Fruit fly (Drosophila melanogaster) whole organism, embryonic: ENCODE measurements around the gene Ythdf.

Source experiments
- Antp ChIP-seq: fragments of 200-800 bp; sonication (Bioruptor generic); optimal IDR thresholded peaks from 3 replicates; lab custom pipeline; 2016; ENCODE audit warnings: missing biosample characterization, missing genetic modification characterization
- Bgb ChIP-seq: fragments of 200-800 bp; sonication (Bioruptor generic); IDR thresholded peaks from 2 replicates; pipeline ENCODE4 v1.3.6; 2022; ENCODE audit warnings: missing biosample characterization, missing genetic modification characterization; ENCODE audit not compliant: partially characterized antibody
- CG11085 ChIP-seq: fragments of 200-800 bp; sonication (Bioruptor generic); IDR thresholded peaks from 2 replicates; pipeline ENCODE4 v1.3.6; 2022; ENCODE audit warnings: missing biosample characterization, missing genetic modification characterization
- CG11695 ChIP-seq: fragments of 200-800 bp; sonication (Bioruptor generic); IDR thresholded peaks from 3 replicates; pipeline ENCODE4 v1.3.6; 2022; ENCODE audit warnings: missing biosample characterization, missing genetic modification characterization
- CG12071 ChIP-seq: fragments of 200-800 bp; sonication (Bioruptor generic); optimal IDR thresholded peaks from 3 replicates; lab custom pipeline; 2018; ENCODE audit warnings: missing biosample characterization, mild to moderate bottlenecking, missing genetic modification characterization
- CG14014 ChIP-seq: fragments of 200-800 bp; sonication (Bioruptor generic); IDR thresholded peaks from 2 replicates; pipeline ENCODE4 v1.3.6; 2022; ENCODE audit warnings: missing biosample characterization, missing genetic modification characterization
- CG1529 ChIP-seq: fragments of 200-800 bp; sonication (Bioruptor generic); optimal IDR thresholded peaks from 3 replicates; lab custom pipeline; 2018; ENCODE audit warnings: missing biosample characterization, missing genetic modification characterization
- CG15601 ChIP-seq: fragments of 200-800 bp; sonication (Bioruptor generic); optimal IDR thresholded peaks from 3 replicates; lab custom pipeline; 2019; ENCODE audit warnings: missing biosample characterization, mild to moderate bottlenecking, missing genetic modification characterization, moderate library complexity
- CG16779 ChIP-seq: fragments of 200-800 bp; sonication (Bioruptor generic); IDR thresholded peaks from 2 replicates; pipeline ENCODE4 v1.3.6; 2022; ENCODE audit warnings: missing biosample characterization, missing genetic modification characterization
- CG18619 ChIP-seq: fragments of 200-800 bp; sonication (Bioruptor generic); optimal IDR thresholded peaks from 3 replicates; lab custom pipeline; 2017; ENCODE audit warnings: missing biosample characterization, mild to moderate bottlenecking, missing genetic modification characterization
- CG2129 ChIP-seq: fragments of 200-800 bp; sonication (Bioruptor generic); IDR thresholded peaks from 2 replicates; pipeline ENCODE4 v1.3.6; 2022; ENCODE audit warnings: missing biosample characterization, missing genetic modification characterization; ENCODE audit not compliant: partially characterized antibody
- CG2712 ChIP-seq: fragments of 200-800 bp; optimal IDR thresholded peaks from 3 replicates; lab custom pipeline; 2019; ENCODE audit warnings: missing biosample characterization, mild to moderate bottlenecking, missing genetic modification characterization, moderate library complexity
- CG30020 ChIP-seq: fragments of 200-800 bp; optimal IDR thresholded peaks from 2 replicates; lab custom pipeline; 2019; ENCODE audit warnings: missing biosample characterization, mild to moderate bottlenecking, missing genetic modification characterization, moderate library complexity
- CG3065 ChIP-seq: fragments of 200-800 bp; sonication (Bioruptor generic); optimal IDR thresholded peaks from 2 replicates; lab custom pipeline; 2016; ENCODE audit warnings: missing biosample characterization, missing genetic modification characterization
- CG3838 ChIP-seq: fragments of 200-800 bp; sonication (Bioruptor generic); optimal IDR thresholded peaks from 3 replicates; lab custom pipeline; 2016; ENCODE audit warnings: missing biosample characterization, missing genetic modification characterization
- CG5180 ChIP-seq: fragments of 200-800 bp; sonication (Bioruptor generic); optimal IDR thresholded peaks from 3 replicates; lab custom pipeline; 2017; ENCODE audit warnings: missing biosample characterization, missing genetic modification characterization, mild to moderate bottlenecking, moderate library complexity, missing genetic modification reagents
- CG6813 ChIP-seq: fragments of 200-800 bp; sonication (Bioruptor generic); optimal IDR thresholded peaks from 2 replicates; lab custom pipeline; 2017; ENCODE audit warnings: missing biosample characterization, missing genetic modification characterization, mild to moderate bottlenecking, moderate library complexity, missing genetic modification reagents
- CG7372 ChIP-seq: fragments of 200-800 bp; sonication (Bioruptor generic); IDR thresholded peaks from 2 replicates; pipeline ENCODE4 v1.3.6; 2022; ENCODE audit warnings: missing biosample characterization, missing genetic modification characterization
- CG8924 ChIP-seq: fragments of 200-800 bp; optimal IDR thresholded peaks from 3 replicates; lab custom pipeline; 2019; ENCODE audit warnings: missing biosample characterization, mild to moderate bottlenecking, missing genetic modification characterization, moderate library complexity
- CG8944 ChIP-seq: fragments of 200-800 bp; sonication (Bioruptor generic); optimal IDR thresholded peaks from 3 replicates; lab custom pipeline; 2016; ENCODE audit warnings: missing biosample characterization, missing genetic modification characterization
- D19A ChIP-seq: fragments of 200-800 bp; optimal IDR thresholded peaks from 3 replicates; lab custom pipeline; 2019; ENCODE audit warnings: missing biosample characterization, mild to moderate bottlenecking, missing genetic modification characterization, moderate library complexity
- E2f1 ChIP-seq: fragments of 200-800 bp; sonication (Bioruptor generic); IDR thresholded peaks from 2 replicates; pipeline ENCODE4 v1.3.6; 2022; ENCODE audit warnings: missing biosample characterization, missing genetic modification characterization
- Hsf ChIP-seq: fragments of 200-800 bp; sonication (Bioruptor generic); optimal IDR thresholded peaks from 3 replicates; lab custom pipeline; 2016; ENCODE audit warnings: missing biosample characterization, missing genetic modification characterization
- Rfx ChIP-seq: fragments of 200-800 bp; sonication (Bioruptor generic); IDR thresholded peaks from 2 replicates; pipeline ENCODE4 v1.3.6; 2022; ENCODE audit warnings: missing biosample characterization, missing genetic modification characterization
- Scr ChIP-seq: fragments of 200-800 bp; sonication (Bioruptor generic); IDR thresholded peaks from 2 replicates; pipeline ENCODE4 v1.3.6; 2022; ENCODE audit warnings: missing biosample characterization, missing genetic modification characterization; ENCODE audit not compliant: partially characterized antibody
- Trl ChIP-seq, 3 experiments: fragments of >200 bp in 2 of 3; fragments of 200-800 bp in 1 of 3; sonication (Bioruptor generic) in 1 of 3; optimal IDR thresholded peaks; 2 replicates in 1 of 3; 3 replicates in 2 of 3; lab custom pipeline; 2016 to 2017; ENCODE audit warnings: missing biosample characterization in 1 of 3, missing genetic modification characterization in 1 of 3
- Xrp1 ChIP-seq: fragments of 200-800 bp; sonication (Bioruptor generic); IDR thresholded peaks from 2 replicates; pipeline ENCODE4 v1.3.6; 2022; ENCODE audit warnings: missing biosample characterization, missing genetic modification characterization
- bsh ChIP-seq, 2 experiments: fragments of 200-800 bp; sonication (Bioruptor generic); optimal IDR thresholded peaks; 2 replicates each; lab custom pipeline; 2017 to 2018; ENCODE audit warnings: mild to moderate bottlenecking in 2 of 2, missing biosample characterization in 2 of 2, missing genetic modification characterization in 2 of 2, moderate library complexity in 1 of 2
- cg ChIP-seq: fragments of 200-800 bp; sonication (Bioruptor generic); optimal IDR thresholded peaks from 3 replicates; lab custom pipeline; 2019; ENCODE audit warnings: missing biosample characterization, mild to moderate bottlenecking, missing genetic modification characterization, moderate library complexity
- ci ChIP-seq: fragments of 200-800 bp; sonication (Bioruptor generic); IDR thresholded peaks from 3 replicates; pipeline ENCODE4 v1.3.6; 2022; ENCODE audit warnings: missing biosample characterization, missing genetic modification characterization
- crp ChIP-seq, 2 experiments: fragments of 200-800 bp; sonication (Bioruptor generic); optimal IDR thresholded peaks; 2 replicates in 1 of 2; 3 replicates in 1 of 2; lab custom pipeline; 2017; ENCODE audit warnings: missing biosample characterization in 2 of 2, missing genetic modification characterization in 2 of 2, mild to moderate bottlenecking in 1 of 2, moderate library complexity in 1 of 2
- dati ChIP-seq: fragments of 200-800 bp; sonication (Bioruptor generic); IDR thresholded peaks from 2 replicates; pipeline ENCODE4 v1.3.6; 2022; ENCODE audit warnings: missing biosample characterization, missing genetic modification characterization
- ems ChIP-seq: fragments of 200-800 bp; sonication (Bioruptor generic); optimal IDR thresholded peaks from 3 replicates; lab custom pipeline; 2016; ENCODE audit warnings: missing biosample characterization, missing genetic modification characterization
- eve ChIP-seq, 2 experiments: fragments of >200 bp; optimal IDR thresholded peaks; 2 replicates each; lab custom pipeline; 2017; ENCODE audit warnings: missing biosample characterization in 2 of 2, missing genetic modification characterization in 2 of 2
- kah ChIP-seq: fragments of 200-800 bp; sonication (Bioruptor generic); optimal IDR thresholded peaks from 2 replicates; lab custom pipeline; 2018; ENCODE audit warnings: missing biosample characterization, mild to moderate bottlenecking, missing genetic modification characterization
- kni ChIP-seq: fragments of 200-800 bp; sonication (Bioruptor generic); optimal IDR thresholded peaks from 3 replicates; lab custom pipeline; 2017; ENCODE audit warnings: mild to moderate bottlenecking, missing biosample characterization, missing genetic modification reagents, missing genetic modification characterization
- lola ChIP-seq, 3 experiments: fragments of >200 bp in 2 of 3; fragments of 200-800 bp in 1 of 3; sonication (Bioruptor generic) in 1 of 3; optimal IDR thresholded peaks; 2 replicates each; lab custom pipeline; 2017 to 2019; ENCODE audit warnings: missing biosample characterization in 3 of 3, missing genetic modification characterization in 3 of 3, mild to moderate bottlenecking in 1 of 3, moderate library complexity in 1 of 3
- maf-S ChIP-seq: fragments of 200-800 bp; sonication (Bioruptor generic); optimal IDR thresholded peaks from 2 replicates; lab custom pipeline; 2016; ENCODE audit warnings: missing biosample characterization, missing genetic modification characterization
- nau ChIP-seq: fragments of 200-800 bp; sonication (Bioruptor generic); optimal IDR thresholded peaks from 3 replicates; lab custom pipeline; 2017; ENCODE audit warnings: missing biosample characterization, mild to moderate bottlenecking, missing genetic modification characterization, missing genetic modification reagents
- org-1 ChIP-seq: fragments of 200-800 bp; sonication (Bioruptor generic); optimal IDR thresholded peaks from 2 replicates; lab custom pipeline; 2017; ENCODE audit warnings: missing biosample characterization, missing genetic modification characterization
- pb ChIP-seq: fragments of 200-800 bp; sonication (Bioruptor generic); optimal IDR thresholded peaks from 3 replicates; lab custom pipeline; 2016; ENCODE audit warnings: missing biosample characterization, missing genetic modification characterization
- pho ChIP-seq: fragments of 200-800 bp; sonication (Bioruptor generic); optimal IDR thresholded peaks from 2 replicates; lab custom pipeline; 2016; ENCODE audit warnings: missing biosample characterization, missing genetic modification characterization
- pros ChIP-seq: fragments of 200-800 bp; sonication (Bioruptor generic); optimal IDR thresholded peaks from 3 replicates; lab custom pipeline; 2019; ENCODE audit warnings: missing biosample characterization, mild to moderate bottlenecking, missing genetic modification characterization, moderate library complexity
- rib ChIP-seq: fragments of 200-800 bp; sonication (Bioruptor generic); IDR thresholded peaks from 2 replicates; pipeline ENCODE4 v1.3.6; 2022; ENCODE audit warnings: missing biosample characterization, missing genetic modification characterization
- run ChIP-seq: fragments of 200-800 bp; sonication (Bioruptor generic); optimal IDR thresholded peaks from 3 replicates; lab custom pipeline; 2018; ENCODE audit warnings: missing biosample characterization, mild to moderate bottlenecking, missing genetic modification characterization
- sc ChIP-seq, 3 experiments: fragments of >200 bp in 2 of 3; fragments of 200-800 bp in 1 of 3; sonication (Bioruptor generic) in 1 of 3; optimal IDR thresholded peaks; 2 replicates in 2 of 3; 3 replicates in 1 of 3; lab custom pipeline; 2017; ENCODE audit warnings: mild to moderate bottlenecking in 1 of 3, missing biosample characterization in 1 of 3, missing genetic modification characterization in 1 of 3, missing genetic modification reagents in 1 of 3
- tap ChIP-seq: fragments of 200-800 bp; optimal IDR thresholded peaks from 3 replicates; lab custom pipeline; 2019; ENCODE audit warnings: missing biosample characterization, mild to moderate bottlenecking, missing genetic modification characterization, moderate library complexity
- trem ChIP-seq: fragments of 200-800 bp; optimal IDR thresholded peaks from 3 replicates; lab custom pipeline; 2019; ENCODE audit warnings: missing biosample characterization, mild to moderate bottlenecking, missing genetic modification characterization, moderate library complexity
- wdn ChIP-seq: fragments of 200-800 bp; sonication (Bioruptor generic); IDR thresholded peaks from 2 replicates; pipeline ENCODE4 v1.3.6; 2022; ENCODE audit warnings: missing biosample characterization, missing genetic modification characterization

The Ythdf gene

dm6 chr3R:25056488-25057157 is 17.6 kb upstream of the Ythdf start (continued):
- no peak for TF ChIP-seq trem (tag; lab: Kevin White, UChicago)
- TF ChIP-seq pho (GFP tag; lab: Kevin White, UChicago), result no peak
- TF ChIP-seq dati (GFP tag; lab: Robert Waterston, UW), result no peak
- peak in 1 of 2 experiments; percentile 35 for TF ChIP-seq Trl (optimal IDR thresholded peaks at IDR 0.05; lab: Kevin White, UChicago)
- no peak for TF ChIP-seq Trl (GFP tag; optimal IDR thresholded peaks at IDR 0.05; lab: Kevin White, UChicago)
- TF ChIP-seq Xrp1, result no peak
- no peak for TF ChIP-seq CG11695 (GFP tag; lab: Robert Waterston, UW)
- 0 out of 3 replicates have a peak, but pooled peaks have one; percentile 13 for TF ChIP-seq ci (GFP tag; lab: Robert Waterston, UW)
- peak; percentile 97 for TF ChIP-seq kah (GFP tag; lab: Kevin White, UChicago)
- no peak for TF ChIP-seq rib (GFP tag; lab: Robert Waterston, UW)
- no peak for TF ChIP-seq nau (GFP tag; lab: Kevin White, UChicago)
- TF ChIP-seq org-1 (GFP tag; lab: Kevin White, UChicago), result no peak
- no peak for TF ChIP-seq maf-S (GFP tag; lab: Kevin White, UChicago)
- TF ChIP-seq CG5180 (GFP tag; lab: Kevin White, UChicago), result no peak
- no peak for TF ChIP-seq Antp (GFP tag; lab: Kevin White, UChicago)
- peak; percentile 44; the same call in 1 of the 2 replicates for TF ChIP-seq Rfx (GFP tag; lab: Robert Waterston, UW)
- peak; percentile 52 for TF ChIP-seq cg (GFP tag; lab: Kevin White, UChicago)
- no peak for TF ChIP-seq run (tag; lab: Kevin White, UChicago)
- TF ChIP-seq bsh (GFP tag; optimal IDR thresholded peaks at IDR 0.05; lab: Kevin White, UChicago), result no peak
- TF ChIP-seq Bgb (GFP tag; lab: Robert Waterston, UW), result no peak
- TF ChIP-seq ems (GFP tag; lab: Kevin White, UChicago), result no peak
- no peak for TF ChIP-seq CG12071 (GFP tag; lab: Kevin White, UChicago)
- TF ChIP-seq CG8924 (tag; lab: Kevin White, UChicago), result no peak
- no peak for TF ChIP-seq CG7372 (GFP tag; lab: Robert Waterston, UW)
- no peak for TF ChIP-seq pros
- no peak for TF ChIP-seq CG8944 (GFP tag; lab: Kevin White, UChicago)
- TF ChIP-seq eve (GFP tag; optimal IDR thresholded peaks at IDR 0.05; lab: Kevin White, UChicago), result peak in 1 of 2 experiments; percentile 69
- no peak for TF ChIP-seq E2f1 (GFP tag; lab: Robert Waterston, UW)
- TF ChIP-seq CG6813, result no peak
- no peak for TF ChIP-seq CG11085 (GFP tag; lab: Robert Waterston, UW)
- TF ChIP-seq CG30020 (tag; lab: Kevin White, UChicago), result no peak
- TF ChIP-seq CG3838 (GFP tag; lab: Kevin White, UChicago), result no peak
- TF ChIP-seq CG15601, result no peak
- TF ChIP-seq CG18619, result no peak

dm6 chr3R:25056016-25056415 is 17.0 kb upstream of the Ythdf start, which contains the start of the genes CG31111 and stac:
Gene CG31111, minus strand, starts transcription at chr3R:25056177.
Gene stac, plus strand, starts transcription at chr3R:25056286.
- TF ChIP-seq rib (GFP tag; lab: Robert Waterston, UW) (no peak), CG2129 (GFP tag; lab: Robert Waterston, UW) (no peak), Hsf (GFP tag; lab: Kevin White, UChicago) (no peak), CG1529 (no peak), crp (GFP tag; optimal IDR thresholded peaks at IDR 0.05; lab: Kevin White, UChicago) (peak in 1 of 2 experiments; percentile 17), tap (tag; lab: Kevin White, UChicago) (no peak), pb (GFP tag; lab: Kevin White, UChicago) (no peak), CG14014 (no peak), sc (optimal IDR thresholded peaks at IDR 0.05; lab: Kevin White, UChicago) (no peak), sc (GFP tag; optimal IDR thresholded peaks at IDR 0.05; lab: Kevin White, UChicago) (no peak), CG3065 (GFP tag; lab: Kevin White, UChicago) (no peak), wdn (GFP tag; lab: Robert Waterston, UW) (no peak), D19A (no peak), kni (GFP tag; lab: Kevin White, UChicago) (no peak), lola (GFP tag; optimal IDR thresholded peaks at IDR 0.05; lab: Kevin White, UChicago) (no peak), CG16779 (GFP tag; lab: Robert Waterston, UW) (no peak), Scr (peak; percentile 37), CG2712 (tag; lab: Kevin White, UChicago) (peak; percentile 5)
